Worm (Caenorhabditis elegans) whole organism, young adult: Measurements from ENCODE around the gene ptr-1.

ENCODE experiments used
- efl-1 ChIP-seq: fragments of 150-350 bp; optimal IDR thresholded peaks from 2 replicates; lab custom pipeline; 2014; ENCODE audit warnings: missing biosample characterization, missing genetic modification reagents, missing genetic modification characterization
- hmg-1.2 ChIP-seq: fragments of 200-800 bp; sonication (Bioruptor generic); IDR thresholded peaks from 2 replicates; pipeline ENCODE4 v1.3.6; 2022; ENCODE audit warnings: missing genetic modification reagents, missing genetic modification characterization, missing compliant biosample characterization
- lin-35 ChIP-seq, 3 experiments: fragments of 150-350 bp in 2 of 3; sonication (generic microtip) in 1 of 3; optimal IDR thresholded peaks; 2 replicates each; lab custom pipeline; 2014 to 2018; ENCODE audit warnings: missing biosample characterization in 3 of 3, missing genetic modification characterization in 3 of 3, missing genetic modification reagents in 3 of 3
- madf-6 ChIP-seq: fragments of 200-800 bp; sonication (Bioruptor generic); IDR thresholded peaks from 2 replicates; pipeline ENCODE4 v1.3.6; 2022; ENCODE audit warnings: missing genetic modification reagents, missing genetic modification characterization, missing compliant biosample characterization
- nfya-1 ChIP-seq: sonication (generic microtip); optimal IDR thresholded peaks from 2 replicates; lab custom pipeline; 2017; ENCODE audit warnings: antibody characterized with exemption, missing compliant biosample characterization, missing genetic modification characterization, borderline replicate concordance; ENCODE audit not compliant: insufficient read depth
- nhr-90 ChIP-seq: sonication (generic microtip); optimal IDR thresholded peaks from 2 replicates; lab custom pipeline; 2016; ENCODE audit warnings: missing genotype, mild to moderate bottlenecking, missing genetic modification characterization, missing compliant biosample characterization
- rec-8 ChIP-seq, 2 experiments: sonication (generic microtip); optimal IDR thresholded peaks; 2 replicates each; lab custom pipeline; 2016; ENCODE audit warnings: mild to moderate bottlenecking in 2 of 2, missing genetic modification characterization in 2 of 2, missing genetic modification reagents in 2 of 2, missing genotype in 2 of 2, missing biosample characterization in 1 of 2, missing compliant biosample characterization in 1 of 2, moderate library complexity in 1 of 2
- unc-130 ChIP-seq: sonication (generic microtip); optimal IDR thresholded peaks from 2 replicates; lab custom pipeline; 2016; ENCODE audit warnings: missing genetic modification reagents, missing genetic modification characterization, missing compliant biosample characterization

- TF ChIP-seq nhr-90 (tag; lab: Kevin White, UChicago) (no peak), unc-130 (GFP tag; lab: Kevin White, UChicago) (no peak), madf-6 (GFP tag; lab: Robert Waterston, UW) (no peak), rec-8 (tag; optimal IDR thresholded peaks at IDR 0.05; lab: Kevin White, UChicago) (no peak), nfya-1 (no peak), efl-1 (no peak), lin-35 (GFP tag; optimal IDR thresholded peaks at IDR 0.05; lab: Kevin White, UChicago) (no peak), hmg-1.2 (GFP tag; lab: Robert Waterston, UW) (no peak)
Measured at ce11 chrV:9202710-9203109, 21.2 kb upstream of the ptr-1 start, which contains the start of gene asp-2.
